Worm (Caenorhabditis elegans) whole organism, late embryonic: ENCODE data around the gene ccch-1.

Source experiments
- ceh-31 ChIP-seq: sonication (generic microtip); optimal IDR thresholded peaks from 2 replicates; lab custom pipeline; 2016; ENCODE audit warnings: missing genetic modification characterization, missing compliant biosample characterization
- dmd-4 ChIP-seq: sonication (generic microtip); optimal IDR thresholded peaks from 2 replicates; lab custom pipeline; 2016; ENCODE audit warnings: borderline replicate concordance, missing genetic modification characterization, missing compliant biosample characterization
- fkh-6 ChIP-seq: sonication (generic microtip); optimal IDR thresholded peaks from 2 replicates; lab custom pipeline; 2016; ENCODE audit warnings: missing genetic modification characterization, missing compliant biosample characterization
- lim-6 ChIP-seq: sonication (generic microtip); optimal IDR thresholded peaks from 2 replicates; lab custom pipeline; 2016; ENCODE audit warnings: missing genetic modification characterization, missing compliant biosample characterization
- nhr-11 ChIP-seq: fragments of 150-350 bp; optimal IDR thresholded peaks from 2 replicates; lab custom pipeline; 2014; ENCODE audit warnings: missing biosample characterization, missing genetic modification characterization
- pax-1 ChIP-seq: fragments of 150-350 bp; optimal IDR thresholded peaks from 2 replicates; lab custom pipeline; 2014; ENCODE audit warnings: missing biosample characterization, missing genetic modification characterization
- pha-4 ChIP-seq: fragments of 150-350 bp; optimal IDR thresholded peaks from 2 replicates; lab custom pipeline; 2018; ENCODE audit warnings: missing biosample characterization, missing genetic modification reagents, missing genetic modification characterization
- pqm-1 ChIP-seq: sonication (generic microtip); optimal IDR thresholded peaks from 2 replicates; lab custom pipeline; 2016; ENCODE audit warnings: missing genetic modification characterization, missing compliant biosample characterization
- pros-1 ChIP-seq: fragments of 150-350 bp; optimal IDR thresholded peaks from 2 replicates; lab custom pipeline; 2014; ENCODE audit warnings: missing biosample characterization, missing genetic modification reagents, missing genetic modification characterization
- rnt-1 ChIP-seq: sonication (generic microtip); optimal IDR thresholded peaks from 2 replicates; lab custom pipeline; 2016; ENCODE audit warnings: missing genetic modification characterization, missing compliant biosample characterization
- sox-4 ChIP-seq: sonication (generic microtip); optimal IDR thresholded peaks from 2 replicates; lab custom pipeline; 2017; ENCODE audit warnings: mild to moderate bottlenecking, missing genetic modification characterization, inconsistent platforms, missing compliant biosample characterization
- unc-3 ChIP-seq, 2 experiments: fragments of 200-800 bp in 1 of 2; sonication (Bioruptor generic) in 1 of 2; sonication (generic microtip) in 1 of 2; conservative IDR thresholded peaks in 1 of 2; optimal IDR thresholded peaks in 1 of 2; 2 replicates each; pipeline versions ENCODE4 v1.3.6 to Lab custom; 2016 to 2022; ENCODE audit warnings: missing compliant biosample characterization in 2 of 2, missing genetic modification characterization in 2 of 2, missing genetic modification reagents in 1 of 2

DNA sequence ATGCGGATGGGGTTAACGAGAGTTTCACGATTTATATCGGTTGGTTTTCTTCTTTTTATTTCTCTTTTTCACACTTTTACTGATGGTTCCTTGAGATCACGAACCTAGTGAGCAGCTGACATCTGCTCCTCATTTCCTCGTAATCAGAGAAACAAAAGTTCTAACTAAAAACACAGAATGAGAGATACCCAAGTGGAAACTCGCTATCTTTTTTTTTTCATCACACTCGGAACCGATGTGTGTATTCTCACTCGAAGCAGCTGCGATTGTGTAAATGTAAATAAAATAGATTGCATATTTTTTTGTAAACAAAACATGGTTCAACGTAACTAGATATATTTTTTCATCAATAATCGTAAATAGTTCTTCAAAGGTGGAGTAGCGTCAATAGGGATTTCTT lies 21.3 kb upstream of the ccch-1 start:
- TF ChIP-seq ceh-31 (tag; lab: Kevin White, UChicago) (no peak), dmd-4 (no peak), unc-3 (GFP tag; conservative IDR thresholded peaks at IDR 0.05; lab: Robert Waterston, UW) (no peak), unc-3 (tag; optimal IDR thresholded peaks at IDR 0.05; lab: Kevin White, UChicago) (no peak), pax-1 (tag; lab: Kevin White, UChicago) (no peak), pha-4 (no peak), pqm-1 (tag; lab: Kevin White, UChicago) (no peak), sox-4 (no peak), pros-1 (tag; lab: Kevin White, UChicago) (no peak), nhr-11 (tag; lab: Kevin White, UChicago) (no peak), rnt-1 (tag; lab: Kevin White, UChicago) (no peak), fkh-6 (no peak), lim-6 (no peak)
